Worm (Caenorhabditis elegans) whole organism, L2 larva: ENCODE measurements around the gene ZK622.4.

Experiments used
- C34F6.9 ChIP-seq: fragments of 150-350 bp; optimal IDR thresholded peaks from 2 replicates; lab custom pipeline; 2014; ENCODE audit warnings: missing biosample characterization, missing genetic modification characterization
- F13H6.1 ChIP-seq: sonication (generic microtip); optimal IDR thresholded peaks from 2 replicates; lab custom pipeline; 2016; ENCODE audit warnings: missing genetic modification characterization, missing compliant biosample characterization
- R02D3.7 ChIP-seq: fragments of 150-350 bp; optimal IDR thresholded peaks from 2 replicates; lab custom pipeline; 2014; ENCODE audit warnings: missing biosample characterization, missing genetic modification characterization
- Y55F3AM.14 ChIP-seq: fragments of 200-800 bp; sonication (Bioruptor generic); optimal IDR thresholded peaks from 2 replicates; lab custom pipeline; 2018; ENCODE audit warnings: mild to moderate bottlenecking, missing genetic modification characterization, missing compliant biosample characterization
- ZK546.5 ChIP-seq: sonication (generic microtip); optimal IDR thresholded peaks from 2 replicates; lab custom pipeline; 2017; ENCODE audit warnings: missing biosample characterization, missing genetic modification characterization
- alr-1 ChIP-seq: fragments of 150-350 bp; optimal IDR thresholded peaks from 2 replicates; lab custom pipeline; 2014; ENCODE audit warnings: missing biosample characterization, missing genetic modification characterization
- aly-2 ChIP-seq: fragments of 150-350 bp; optimal IDR thresholded peaks from 2 replicates; lab custom pipeline; 2014; ENCODE audit warnings: missing biosample characterization, missing genetic modification characterization
- ama-1 ChIP-seq: fragments of 150-350 bp; optimal IDR thresholded peaks from 2 replicates; lab custom pipeline; 2018; ENCODE audit warnings: inconsistent platforms
- blmp-1 ChIP-seq: sonication (generic microtip); optimal IDR thresholded peaks from 2 replicates; lab custom pipeline; 2017; ENCODE audit warnings: missing genetic modification characterization, mild to moderate bottlenecking, missing compliant biosample characterization, antibody characterized with exemption, moderate library complexity; ENCODE audit not compliant: insufficient read depth
- ceh-16 ChIP-seq: fragments of 150-350 bp; optimal IDR thresholded peaks from 2 replicates; lab custom pipeline; 2014; ENCODE audit warnings: missing biosample characterization, missing genetic modification characterization
- ceh-82 ChIP-seq: fragments of 150-350 bp; optimal IDR thresholded peaks from 2 replicates; lab custom pipeline; 2014; ENCODE audit warnings: missing biosample characterization, missing genetic modification characterization
- crh-2 ChIP-seq: sonication (generic microtip); optimal IDR thresholded peaks from 2 replicates; lab custom pipeline; 2017; ENCODE audit warnings: missing biosample characterization, missing genetic modification characterization
- dmd-4 ChIP-seq: sonication (generic microtip); optimal IDR thresholded peaks from 2 replicates; lab custom pipeline; 2017; ENCODE audit warnings: missing biosample characterization, missing genetic modification characterization
- egl-27 ChIP-seq: sonication (generic microtip); optimal IDR thresholded peaks from 3 replicates; lab custom pipeline; 2017; ENCODE audit warnings: missing biosample characterization, missing genetic modification reagents, missing genetic modification characterization
- elt-1 ChIP-seq: fragments of 150-350 bp; optimal IDR thresholded peaks from 2 replicates; lab custom pipeline; 2014; ENCODE audit warnings: missing biosample characterization, missing genetic modification characterization
- elt-3 ChIP-seq: sonication (generic microtip); optimal IDR thresholded peaks from 2 replicates; lab custom pipeline; 2017; ENCODE audit warnings: missing biosample characterization, missing genetic modification characterization
- fos-1 ChIP-seq: fragments of 150-350 bp; optimal IDR thresholded peaks from 2 replicates; lab custom pipeline; 2014; ENCODE audit warnings: missing biosample characterization, missing genetic modification characterization
- gmeb-1 ChIP-seq: fragments of 150-350 bp; optimal IDR thresholded peaks from 2 replicates; lab custom pipeline; 2014; ENCODE audit warnings: missing biosample characterization, missing genetic modification characterization
- lin-11 ChIP-seq: fragments of 150-350 bp; sonication (generic microtip); optimal IDR thresholded peaks from 2 replicates; lab custom pipeline; 2014; ENCODE audit warnings: missing biosample characterization, missing genetic modification characterization, inconsistent platforms, mixed read lengths
- lin-13 ChIP-seq: fragments of 150-350 bp; optimal IDR thresholded peaks from 2 replicates; lab custom pipeline; 2014; ENCODE audit warnings: missing biosample characterization, missing genetic modification reagents, missing genetic modification characterization
- lin-39 ChIP-seq: fragments of 150-350 bp; optimal IDR thresholded peaks from 2 replicates; lab custom pipeline; 2014; ENCODE audit warnings: missing biosample characterization, missing genetic modification reagents, missing genetic modification characterization
- lsy-2 ChIP-seq, 2 experiments: fragments of 150-350 bp in 1 of 2; sonication (generic microtip) in 1 of 2; optimal IDR thresholded peaks; 2 replicates each; lab custom pipeline; 2014 to 2017; ENCODE audit warnings: missing biosample characterization in 2 of 2, missing genetic modification characterization in 2 of 2
- mab-5 ChIP-seq: fragments of 150-350 bp; optimal IDR thresholded peaks from 2 replicates; lab custom pipeline; 2014; ENCODE audit warnings: missing biosample characterization, missing genetic modification characterization
- mbf-1 ChIP-seq: sonication (generic microtip); optimal IDR thresholded peaks from 2 replicates; lab custom pipeline; 2017; ENCODE audit warnings: missing biosample characterization, missing genetic modification characterization
- mdl-1 ChIP-seq, 2 experiments: fragments of 150-350 bp in 1 of 2; sonication (generic microtip) in 1 of 2; optimal IDR thresholded peaks; 2 replicates each; lab custom pipeline; 2017; ENCODE audit warnings: missing biosample characterization in 2 of 2, missing genetic modification characterization in 2 of 2
- nhr-10 ChIP-seq: sonication (generic microtip); optimal IDR thresholded peaks from 2 replicates; lab custom pipeline; 2017; ENCODE audit warnings: missing biosample characterization, missing genetic modification characterization
- nhr-11 ChIP-seq: fragments of 150-350 bp; optimal IDR thresholded peaks from 2 replicates; lab custom pipeline; 2014; ENCODE audit warnings: missing biosample characterization, missing genetic modification characterization
- nhr-12 ChIP-seq: fragments of 150-350 bp; optimal IDR thresholded peaks from 2 replicates; lab custom pipeline; 2014; ENCODE audit warnings: missing biosample characterization, missing genetic modification characterization
- nhr-129 ChIP-seq: fragments of 150-350 bp; optimal IDR thresholded peaks from 2 replicates; lab custom pipeline; 2014; ENCODE audit warnings: missing biosample characterization, missing genetic modification characterization
- nhr-21 ChIP-seq: fragments of 150-350 bp; optimal IDR thresholded peaks from 2 replicates; lab custom pipeline; 2014; ENCODE audit warnings: missing biosample characterization, missing genetic modification characterization
- nhr-23 ChIP-seq: fragments of 150-350 bp; optimal IDR thresholded peaks from 2 replicates; lab custom pipeline; 2014; ENCODE audit warnings: missing biosample characterization, missing genetic modification reagents, missing genetic modification characterization
- nhr-237 ChIP-seq: fragments of 150-350 bp; optimal IDR thresholded peaks from 2 replicates; lab custom pipeline; 2014; ENCODE audit warnings: missing biosample characterization, missing genetic modification characterization
- nhr-25 ChIP-seq: fragments of 150-350 bp; sonication (generic microtip); optimal IDR thresholded peaks from 3 replicates; lab custom pipeline; 2014; ENCODE audit warnings: missing biosample characterization, missing genetic modification characterization
- nhr-6 ChIP-seq: fragments of 150-350 bp; optimal IDR thresholded peaks from 2 replicates; lab custom pipeline; 2014; ENCODE audit warnings: missing biosample characterization, missing genetic modification characterization
- nhr-77 ChIP-seq: fragments of 150-350 bp; optimal IDR thresholded peaks from 2 replicates; lab custom pipeline; 2014; ENCODE audit warnings: missing biosample characterization, missing genetic modification characterization
- peb-1 ChIP-seq: fragments of 150-350 bp; optimal IDR thresholded peaks from 2 replicates; lab custom pipeline; 2014; ENCODE audit warnings: missing biosample characterization, missing genetic modification characterization
- sem-4 ChIP-seq: fragments of 150-350 bp; optimal IDR thresholded peaks from 2 replicates; lab custom pipeline; 2014; ENCODE audit warnings: missing biosample characterization, missing genetic modification reagents, missing genetic modification characterization
- skn-1 ChIP-seq: sonication (generic microtip); optimal IDR thresholded peaks from 2 replicates; lab custom pipeline; 2017; ENCODE audit warnings: missing biosample characterization, missing genetic modification characterization
- sma-3 ChIP-seq: sonication (generic microtip); optimal IDR thresholded peaks from 2 replicates; lab custom pipeline; 2016; ENCODE audit warnings: missing genetic modification reagents, missing genetic modification characterization, missing compliant biosample characterization
- sma-9 ChIP-seq, 2 experiments: fragments of 150-350 bp in 1 of 2; sonication (generic microtip) in 1 of 2; optimal IDR thresholded peaks; 2 replicates each; lab custom pipeline; 2014 to 2016; ENCODE audit warnings: missing genetic modification characterization in 2 of 2, mild to moderate bottlenecking in 1 of 2, missing biosample characterization in 1 of 2, missing compliant biosample characterization in 1 of 2, missing genetic modification reagents in 1 of 2, moderate library complexity in 1 of 2
- snpc-4 ChIP-seq: fragments of 150-350 bp; optimal IDR thresholded peaks from 2 replicates; lab custom pipeline; 2014; ENCODE audit warnings: missing biosample characterization, missing genetic modification characterization
- unc-39 ChIP-seq: fragments of 150-350 bp; optimal IDR thresholded peaks from 2 replicates; lab custom pipeline; 2014; ENCODE audit warnings: missing biosample characterization, missing genetic modification characterization
- unc-55 ChIP-seq: fragments of 150-350 bp; sonication (generic microtip); optimal IDR thresholded peaks from 3 replicates; lab custom pipeline; 2014; ENCODE audit warnings: missing biosample characterization, missing genetic modification reagents, missing genetic modification characterization
- unc-62 ChIP-seq: fragments of 150-350 bp; optimal IDR thresholded peaks from 2 replicates; lab custom pipeline; 2014; ENCODE audit warnings: missing biosample characterization, missing genetic modification reagents, missing genetic modification characterization
- zag-1 ChIP-seq: fragments of 150-350 bp; optimal IDR thresholded peaks from 2 replicates; lab custom pipeline; 2014; ENCODE audit warnings: missing biosample characterization, missing genetic modification characterization
- ztf-1 ChIP-seq: fragments of 200-800 bp; sonication (Bioruptor generic); conservative IDR thresholded peaks from 2 replicates; pipeline ENCODE4 v1.3.6; 2022; ENCODE audit warnings: missing genetic modification characterization, missing compliant biosample characterization
- ztf-11 ChIP-seq: sonication (generic microtip); optimal IDR thresholded peaks from 2 replicates; lab custom pipeline; 2017; ENCODE audit warnings: missing biosample characterization, missing genetic modification characterization
- ztf-4 ChIP-seq: fragments of 150-350 bp; optimal IDR thresholded peaks from 2 replicates; lab custom pipeline; 2014; ENCODE audit warnings: missing biosample characterization, missing genetic modification characterization

ZK622.4 gene

ce11 chrII:5289142-5289541 is 3.4 kb upstream of the ZK622.4 start, which contains the start of gene ZK622.5:
TSS of gene ZK622.5 (plus strand) at chrII:5289442.
- TF ChIP-seq R02D3.7 (tag; lab: Kevin White, UChicago) (no peak), ceh-82 (no peak), C34F6.9 (no peak), nhr-25 (tag; lab: Kevin White, UChicago) (no peak), nhr-10 (tag; lab: Kevin White, UChicago) (no peak), fos-1 (tag; lab: Kevin White, UChicago) (no peak), mdl-1 (tag; optimal IDR thresholded peaks at IDR 0.05; lab: Kevin White, UChicago) (no peak), nhr-77 (tag; lab: Kevin White, UChicago) (no peak), alr-1 (no peak), nhr-12 (no peak)

- TF ChIP-seq F13H6.1 (tag; lab: Kevin White, UChicago) = peak; percentile 38
- TF ChIP-seq aly-2 (tag; lab: Kevin White, UChicago) = no peak
Observed at ce11 chrII:5291051-5291450, 1.5 kb upstream of the ZK622.4 start.

- no peak for TF ChIP-seq skn-1 (tag; lab: Kevin White, UChicago)
- TF ChIP-seq C34F6.9 = no peak
- TF ChIP-seq unc-55 (GFP tag; lab: Kevin White, UChicago) = peak; percentile 19
- no peak for TF ChIP-seq elt-3 (tag; lab: Kevin White, UChicago)
- no peak for TF ChIP-seq nhr-23 (tag; lab: Kevin White, UChicago)
- no peak for TF ChIP-seq nhr-11
- no peak for TF ChIP-seq unc-39 (tag; lab: Kevin White, UChicago)
- TF ChIP-seq egl-27 = no peak
- no peak for TF ChIP-seq unc-62 (GFP tag; lab: Kevin White, UChicago)
- no peak for TF ChIP-seq nhr-77 (tag; lab: Kevin White, UChicago)
- TF ChIP-seq mbf-1 (tag; lab: Kevin White, UChicago) = no peak
- no peak for TF ChIP-seq nhr-237 (tag; lab: Kevin White, UChicago)
- peak; percentile 3 for TF ChIP-seq nhr-21
- TF ChIP-seq Y55F3AM.14 (GFP tag; lab: Kevin White, UChicago) = no peak
- TF ChIP-seq blmp-1 = no peak
- no peak for TF ChIP-seq dmd-4 (tag; lab: Kevin White, UChicago)
- TF ChIP-seq elt-1 (tag; lab: Kevin White, UChicago) = no peak
- TF ChIP-seq ama-1 (lab: Kevin White, UChicago) = no peak
- no peak for TF ChIP-seq ztf-4
- no peak for TF ChIP-seq lin-13 (GFP tag; lab: Kevin White, UChicago)
- no peak for TF ChIP-seq zag-1 (tag; lab: Kevin White, UChicago)
- TF ChIP-seq crh-2 = peak; percentile 2
- TF ChIP-seq ztf-11 = no peak
- TF ChIP-seq mab-5 (tag; lab: Kevin White, UChicago) = no peak
- TF ChIP-seq ceh-82 = no peak
- no peak for TF ChIP-seq ztf-1 (GFP tag; lab: Robert Waterston, UW)
- no peak for TF ChIP-seq peb-1 (tag; lab: Kevin White, UChicago)
- no peak for TF ChIP-seq nhr-25 (tag; lab: Kevin White, UChicago)
- no peak for TF ChIP-seq nhr-6 (tag; lab: Kevin White, UChicago)
- no peak for TF ChIP-seq ZK546.5 (tag; lab: Kevin White, UChicago)
- no peak for TF ChIP-seq nhr-12
- TF ChIP-seq alr-1 = no peak
- TF ChIP-seq nhr-129 (tag; lab: Kevin White, UChicago) = peak; percentile 53
- peak; percentile 9 for TF ChIP-seq sma-9 (GFP tag; optimal IDR thresholded peaks at IDR 0.05; lab: Kevin White, UChicago)
- no peak for TF ChIP-seq sma-9 (tag; optimal IDR thresholded peaks at IDR 0.05; lab: Kevin White, UChicago)
- peak; percentile 25 for TF ChIP-seq F13H6.1 (tag; lab: Kevin White, UChicago)
- peak in 1 of 2 experiments; percentile 32 for TF ChIP-seq lsy-2 (tag; optimal IDR thresholded peaks at IDR 0.05; lab: Kevin White, UChicago)
- TF ChIP-seq fos-1 (tag; lab: Kevin White, UChicago) = peak; percentile 29
- no peak for TF ChIP-seq nhr-10 (tag; lab: Kevin White, UChicago)
- TF ChIP-seq aly-2 (tag; lab: Kevin White, UChicago) = no peak
- TF ChIP-seq sem-4 (tag; lab: Kevin White, UChicago) = no peak
- TF ChIP-seq gmeb-1 = no peak
- TF ChIP-seq lin-11 = no peak
- TF ChIP-seq sma-3 (GFP tag; lab: Kevin White, UChicago) = peak; percentile 38
- no peak for TF ChIP-seq snpc-4 (tag; lab: Kevin White, UChicago)
- no peak for TF ChIP-seq R02D3.7 (tag; lab: Kevin White, UChicago)
- TF ChIP-seq lin-39 (tag; lab: Kevin White, UChicago) = no peak
- no peak for TF ChIP-seq mdl-1 (tag; optimal IDR thresholded peaks at IDR 0.05; lab: Kevin White, UChicago)
- no peak for TF ChIP-seq ceh-16 (tag; lab: Kevin White, UChicago)
Observed at ce11 chrII:5293287-5293850, 867 bp downstream of the ZK622.4 start, which contains the start of gene ZK622.1. TSS of gene ZK622.1 (plus strand) at chrII:5293800.
